Fruit fly (Drosophila melanogaster) whole organism, pupa: ENCODE results near the gene SPE.

Experiments
- CG10348 ChIP-seq: fragments of 200-800 bp; sonication (Bioruptor generic); IDR thresholded peaks from 2 replicates; pipeline ENCODE4 v1.3.6; 2022; ENCODE audit warnings: missing biosample characterization, missing genetic modification characterization
- CG12605 ChIP-seq: fragments of 200-800 bp; sonication (Bioruptor generic); IDR thresholded peaks from 2 replicates; pipeline ENCODE4 v1.3.6; 2022; ENCODE audit warnings: missing biosample characterization, missing genetic modification characterization
- CG13204 ChIP-seq: fragments of 200-800 bp; sonication (Bioruptor generic); optimal IDR thresholded peaks from 2 replicates; lab custom pipeline; 2018; ENCODE audit warnings: missing biosample characterization, mild to moderate bottlenecking, missing genetic modification characterization, moderate library complexity
- CG14655 ChIP-seq: fragments of 200-800 bp; sonication (Bioruptor generic); optimal IDR thresholded peaks from 3 replicates; lab custom pipeline; 2017; ENCODE audit warnings: mild to moderate bottlenecking, missing biosample characterization, missing genetic modification reagents, missing genetic modification characterization
- CG15710 ChIP-seq: fragments of 200-800 bp; sonication (Bioruptor generic); optimal IDR thresholded peaks from 2 replicates; lab custom pipeline; 2018; ENCODE audit warnings: missing biosample characterization, mild to moderate bottlenecking, missing genetic modification characterization, moderate library complexity
- CG17806 ChIP-seq: fragments of 200-800 bp; sonication (Bioruptor generic); optimal IDR thresholded peaks from 2 replicates; lab custom pipeline; 2018; ENCODE audit warnings: missing biosample characterization, mild to moderate bottlenecking, missing genetic modification characterization, moderate library complexity
- CG32121 ChIP-seq: fragments of 200-800 bp; sonication (Bioruptor generic); IDR thresholded peaks from 2 replicates; pipeline ENCODE4 v1.3.6; 2022; ENCODE audit warnings: missing biosample characterization, missing genetic modification characterization
- CG34367 ChIP-seq: fragments of 200-800 bp; sonication (Bioruptor generic); optimal IDR thresholded peaks from 2 replicates; lab custom pipeline; 2018; ENCODE audit warnings: missing biosample characterization, mild to moderate bottlenecking, missing genetic modification characterization
- CG4496 ChIP-seq: fragments of 200-800 bp; sonication (Bioruptor generic); IDR thresholded peaks from 3 replicates; pipeline ENCODE4 v1.3.6; 2022; ENCODE audit warnings: missing biosample characterization, missing genetic modification characterization
- CG8159 ChIP-seq: fragments of 200-800 bp; sonication (Bioruptor generic); optimal IDR thresholded peaks from 3 replicates; lab custom pipeline; 2018; ENCODE audit warnings: missing biosample characterization, mild to moderate bottlenecking, missing genetic modification characterization, moderate library complexity
- CG8301 ChIP-seq: fragments of 200-800 bp; sonication (Bioruptor generic); optimal IDR thresholded peaks from 2 replicates; lab custom pipeline; 2018; ENCODE audit warnings: missing biosample characterization, mild to moderate bottlenecking, missing genetic modification characterization
- CG9948 ChIP-seq: fragments of 200-800 bp; sonication (Bioruptor generic); optimal IDR thresholded peaks from 2 replicates; lab custom pipeline; 2018; ENCODE audit warnings: missing biosample characterization, mild to moderate bottlenecking, missing genetic modification characterization, moderate library complexity
- D1 ChIP-seq: fragments of 200-800 bp; sonication (Bioruptor generic); optimal IDR thresholded peaks from 2 replicates; lab custom pipeline; 2018; ENCODE audit warnings: missing biosample characterization, mild to moderate bottlenecking, missing genetic modification characterization, moderate library complexity
- EcR ChIP-seq: fragments of 200-800 bp; sonication (Bioruptor generic); optimal IDR thresholded peaks from 3 replicates; lab custom pipeline; 2019; ENCODE audit warnings: missing biosample characterization, missing genetic modification characterization, mild to moderate bottlenecking, moderate library complexity, missing genetic modification reagents
- Ets98B ChIP-seq: fragments of 200-800 bp; sonication (Bioruptor generic); IDR thresholded peaks from 2 replicates; pipeline ENCODE4 v1.3.6; 2022; ENCODE audit warnings: missing biosample characterization, missing genetic modification characterization
- Pif1A ChIP-seq: fragments of 200-800 bp; sonication (Bioruptor generic); optimal IDR thresholded peaks from 3 replicates; lab custom pipeline; 2016; ENCODE audit warnings: missing biosample characterization, missing genetic modification characterization
- Pif1B ChIP-seq: fragments of 200-800 bp; sonication (Bioruptor generic); optimal IDR thresholded peaks from 3 replicates; lab custom pipeline; 2016; ENCODE audit warnings: missing biosample characterization, missing genetic modification characterization
- Snoo ChIP-seq: fragments of 200-800 bp; sonication (Bioruptor generic); optimal IDR thresholded peaks from 3 replicates; lab custom pipeline; 2017; ENCODE audit warnings: missing biosample characterization, mild to moderate bottlenecking, missing genetic modification characterization, inconsistent platforms
- fd96Ca ChIP-seq: fragments of 200-800 bp; sonication (Bioruptor generic); IDR thresholded peaks from 3 replicates; pipeline ENCODE4 v1.3.6; 2022; ENCODE audit warnings: missing biosample characterization, missing genetic modification characterization
- gl ChIP-seq: fragments of 200-800 bp; sonication (Bioruptor generic); optimal IDR thresholded peaks from 2 replicates; lab custom pipeline; 2018; ENCODE audit warnings: missing biosample characterization, mild to moderate bottlenecking, missing genetic modification characterization
- rn ChIP-seq: fragments of 200-800 bp; sonication (Bioruptor generic); IDR thresholded peaks from 2 replicates; pipeline ENCODE4 v1.3.6; 2022; ENCODE audit warnings: missing biosample characterization, missing genetic modification characterization

Gene SPE

DNA sequence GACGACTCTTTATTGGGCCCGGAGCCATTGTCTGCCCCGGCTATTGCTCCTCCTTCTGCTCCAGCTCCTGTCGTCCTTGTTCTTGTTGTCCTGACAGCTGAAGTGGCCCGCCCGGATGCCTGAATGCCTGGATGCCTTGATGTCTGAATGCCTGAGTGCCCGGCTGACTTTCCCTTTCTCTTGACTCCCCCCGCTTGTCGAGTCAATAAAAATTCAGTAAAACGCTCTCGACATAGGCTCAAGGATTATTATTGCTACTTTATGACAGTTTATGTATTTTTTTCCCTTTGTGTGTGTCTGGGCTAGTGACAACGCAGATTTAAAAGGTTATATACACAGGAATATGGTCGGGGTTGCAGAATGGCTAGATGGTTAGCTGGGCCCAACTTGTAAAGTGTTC lies 36.2 kb upstream of the SPE start:
- TF ChIP-seq Pif1A (GFP tag; lab: Kevin White, UChicago) (no peak), gl (tag; lab: Kevin White, UChicago) (no peak), D1 (tag; lab: Kevin White, UChicago) (no peak), Snoo (tag; lab: Kevin White, UChicago) (no peak), EcR (GFP tag; lab: Kevin White, UChicago) (no peak), rn (no peak), Pif1B (GFP tag; lab: Kevin White, UChicago) (no peak), CG4496 (GFP tag; lab: Robert Waterston, UW) (no peak)

- TF ChIP-seq CG9948, result no peak
- TF ChIP-seq CG4496 (GFP tag; lab: Robert Waterston, UW), result peak; percentile 31; the same call in 1 of the 3 replicates
- TF ChIP-seq Pif1A (GFP tag; lab: Kevin White, UChicago), result peak; percentile 12
- no peak for TF ChIP-seq CG10348 (GFP tag; lab: Robert Waterston, UW)
- peak; percentile 40 for TF ChIP-seq Snoo (tag; lab: Kevin White, UChicago)
- no peak for TF ChIP-seq CG32121 (GFP tag; lab: Robert Waterston, UW)
These were observed 33.4 kb upstream of the SPE start for dm6 chr3R:23652525-23653108.

- TF ChIP-seq Snoo (tag; lab: Kevin White, UChicago) (no peak), CG15710 (tag; lab: Kevin White, UChicago) (no peak), Ets98B (GFP tag; lab: Robert Waterston, UW) (no peak), CG8301 (tag; lab: Kevin White, UChicago) (no peak), CG12605 (GFP tag; lab: Robert Waterston, UW) (no peak), CG9948 (no peak), CG14655 (no peak), EcR (GFP tag; lab: Kevin White, UChicago) (no peak), CG4496 (GFP tag; lab: Robert Waterston, UW) (no peak), CG34367 (tag; lab: Kevin White, UChicago) (no peak)
These were observed 30.6 kb upstream of the SPE start for dm6 chr3R:23655501-23655900.

DNA sequence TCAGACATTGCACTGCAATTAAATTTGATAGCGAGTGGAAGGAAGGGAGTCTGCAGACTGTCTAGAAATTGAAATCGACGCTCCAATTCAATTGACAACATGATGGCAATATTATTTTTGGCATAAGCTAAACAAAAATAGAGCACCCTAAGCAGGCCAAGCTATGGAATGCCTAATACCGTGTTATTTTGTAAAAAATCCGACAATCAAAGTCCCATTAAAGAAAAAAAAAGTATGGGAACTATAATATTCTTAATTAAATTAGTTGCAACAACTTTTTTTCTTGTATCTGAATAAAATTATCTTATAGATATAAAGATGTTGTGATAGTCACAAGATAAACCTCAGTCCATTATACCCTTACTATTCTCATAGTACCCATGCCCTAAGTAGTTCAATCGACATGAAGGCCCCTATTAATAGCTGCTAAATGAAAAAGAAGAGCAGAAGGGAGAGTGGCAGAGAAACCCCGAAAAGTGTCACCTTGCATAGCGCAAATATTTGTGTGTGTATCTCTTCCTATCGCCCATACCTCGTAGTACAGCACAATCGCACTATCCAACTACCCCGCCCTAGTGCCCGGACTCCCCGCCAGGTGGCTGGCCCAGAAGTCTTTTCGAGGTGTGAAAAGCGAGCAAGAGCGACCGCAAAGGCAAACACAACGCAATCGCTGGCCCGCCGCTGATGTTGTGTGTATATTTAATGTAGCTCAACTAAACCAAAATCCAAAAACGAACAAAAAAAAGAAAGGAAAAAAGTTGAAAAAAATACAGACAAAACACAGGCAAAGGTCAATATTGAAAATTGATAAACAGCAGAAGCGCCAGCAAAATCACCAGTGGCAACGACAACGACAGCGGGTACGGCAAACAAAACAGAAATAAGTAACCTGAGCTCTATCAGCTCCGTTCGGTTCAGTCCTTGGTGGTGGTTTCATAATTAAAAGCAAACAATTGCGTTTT lies 28.4 kb upstream of the SPE start:
- TF ChIP-seq CG32121 (GFP tag; lab: Robert Waterston, UW) (peak; percentile 59), EcR (GFP tag; lab: Kevin White, UChicago) (peak; percentile 6), CG17806 (tag; lab: Kevin White, UChicago) (no peak), fd96Ca (GFP tag; lab: Robert Waterston, UW) (no peak), CG34367 (tag; lab: Kevin White, UChicago) (peak; percentile 7), CG4496 (GFP tag; lab: Robert Waterston, UW) (no peak; the same call in 2 of the 3 replicates), CG8301 (tag; lab: Kevin White, UChicago) (no peak), CG9948 (no peak), CG13204 (GFP tag; lab: Kevin White, UChicago) (no peak), CG12605 (GFP tag; lab: Robert Waterston, UW) (peak; percentile 49; the same call in 1 of the 2 replicates), Snoo (tag; lab: Kevin White, UChicago) (peak; percentile 9), CG10348 (GFP tag; lab: Robert Waterston, UW) (no peak), gl (tag; lab: Kevin White, UChicago) (no peak), Pif1A (GFP tag; lab: Kevin White, UChicago) (peak; percentile 36), D1 (tag; lab: Kevin White, UChicago) (no peak), Pif1B (GFP tag; lab: Kevin White, UChicago) (peak; percentile 52), rn (no peak), Ets98B (GFP tag; lab: Robert Waterston, UW) (no peak), CG8159 (tag; lab: Kevin White, UChicago) (peak; percentile 9), CG15710 (tag; lab: Kevin White, UChicago) (peak; percentile 25)

- no peak for TF ChIP-seq CG12605 (GFP tag; lab: Robert Waterston, UW)
- TF ChIP-seq CG34367 (tag; lab: Kevin White, UChicago), result no peak
- TF ChIP-seq D1 (tag; lab: Kevin White, UChicago), result no peak
- no peak for TF ChIP-seq CG4496 (GFP tag; lab: Robert Waterston, UW)
- no peak for TF ChIP-seq rn
- TF ChIP-seq CG8159 (tag; lab: Kevin White, UChicago), result no peak
- TF ChIP-seq CG10348 (GFP tag; lab: Robert Waterston, UW), result no peak
- TF ChIP-seq CG13204 (GFP tag; lab: Kevin White, UChicago), result no peak
- TF ChIP-seq Ets98B (GFP tag; lab: Robert Waterston, UW), result no peak
- TF ChIP-seq CG9948, result no peak
- TF ChIP-seq CG8301 (tag; lab: Kevin White, UChicago), result no peak
- no peak for TF ChIP-seq EcR (GFP tag; lab: Kevin White, UChicago)
- TF ChIP-seq Pif1B (GFP tag; lab: Kevin White, UChicago), result no peak
- no peak for TF ChIP-seq Snoo (tag; lab: Kevin White, UChicago)
- TF ChIP-seq CG14655, result no peak
These were observed 27.1 kb upstream of the SPE start for dm6 chr3R:23658948-23659347.
